Worm (Caenorhabditis elegans) whole organism, L3 larva: ENCODE data around the gene C25H3.11.

ENCODE experiments used
- R02D3.7 ChIP-seq: fragments of 150-350 bp; optimal IDR thresholded peaks from 2 replicates; lab custom pipeline; 2014; ENCODE audit warnings: missing biosample characterization, missing genetic modification characterization
- ZK546.5 ChIP-seq: sonication (generic microtip); optimal IDR thresholded peaks from 2 replicates; lab custom pipeline; 2017; ENCODE audit warnings: missing biosample characterization, missing genetic modification characterization
- aly-2 ChIP-seq: fragments of 150-350 bp; optimal IDR thresholded peaks from 2 replicates; lab custom pipeline; 2014; ENCODE audit warnings: missing biosample characterization, missing genetic modification characterization
- ceh-16 ChIP-seq: sonication (generic microtip); optimal IDR thresholded peaks from 2 replicates; lab custom pipeline; 2017; ENCODE audit warnings: missing biosample characterization, missing genetic modification characterization
- ceh-28 ChIP-seq: fragments of 150-350 bp; optimal IDR thresholded peaks from 2 replicates; lab custom pipeline; 2014; ENCODE audit warnings: missing biosample characterization, missing genetic modification reagents, missing genetic modification characterization
- ceh-82 ChIP-seq: fragments of 150-350 bp; optimal IDR thresholded peaks from 2 replicates; lab custom pipeline; 2014; ENCODE audit warnings: missing biosample characterization, missing genetic modification characterization
- ceh-9 ChIP-seq: sonication (generic microtip); optimal IDR thresholded peaks from 2 replicates; lab custom pipeline; 2018; ENCODE audit warnings: missing biosample characterization, missing genetic modification characterization
- daf-12 ChIP-seq: fragments of 150-350 bp; optimal IDR thresholded peaks from 2 replicates; lab custom pipeline; 2014; ENCODE audit warnings: missing biosample characterization, missing genetic modification reagents, missing genetic modification characterization
- egl-27 ChIP-seq: sonication (generic microtip); optimal IDR thresholded peaks from 4 replicates; lab custom pipeline; 2017; ENCODE audit warnings: missing biosample characterization, missing genetic modification reagents, missing genetic modification characterization
- egl-5 ChIP-seq: fragments of 150-350 bp; optimal IDR thresholded peaks from 2 replicates; lab custom pipeline; 2017; ENCODE audit warnings: missing biosample characterization, missing genetic modification reagents, missing genetic modification characterization, inconsistent platforms
- elt-1 ChIP-seq: fragments of 150-350 bp; optimal IDR thresholded peaks from 2 replicates; lab custom pipeline; 2014; ENCODE audit warnings: missing biosample characterization, missing genetic modification characterization
- elt-2 ChIP-seq: sonication (generic microtip); optimal IDR thresholded peaks from 2 replicates; lab custom pipeline; 2016; ENCODE audit warnings: missing genetic modification reagents, mild to moderate bottlenecking, missing genetic modification characterization, missing compliant biosample characterization
- elt-3 ChIP-seq, 3 experiments: fragments of 150-350 bp in 1 of 3; sonication (generic microtip) in 2 of 3; optimal IDR thresholded peaks; 2 replicates in 2 of 3; 4 replicates in 1 of 3; lab custom pipeline; 2014 to 2017; ENCODE audit warnings: missing biosample characterization in 3 of 3, missing genetic modification characterization in 3 of 3
- fos-1 ChIP-seq: fragments of 150-350 bp; optimal IDR thresholded peaks from 2 replicates; lab custom pipeline; 2014; ENCODE audit warnings: missing biosample characterization, missing genetic modification characterization
- hmg-11 ChIP-seq: sonication (generic microtip); optimal IDR thresholded peaks from 2 replicates; lab custom pipeline; 2016; ENCODE audit warnings: missing genetic modification characterization, missing compliant biosample characterization
- lin-15B ChIP-seq: fragments of 150-350 bp; optimal IDR thresholded peaks from 2 replicates; lab custom pipeline; 2014; ENCODE audit warnings: missing biosample characterization, missing genetic modification characterization
- lin-39 ChIP-seq: fragments of 150-350 bp; optimal IDR thresholded peaks from 2 replicates; lab custom pipeline; 2018; ENCODE audit warnings: missing biosample characterization, missing genetic modification reagents, missing genetic modification characterization
- mml-1 ChIP-seq: fragments of 150-350 bp; sonication (generic microtip); optimal IDR thresholded peaks from 3 replicates; lab custom pipeline; 2014; ENCODE audit warnings: missing biosample characterization, missing genetic modification characterization
- nfya-1 ChIP-seq: sonication (generic microtip); optimal IDR thresholded peaks from 2 replicates; lab custom pipeline; 2017; ENCODE audit warnings: missing genetic modification characterization, mild to moderate bottlenecking, missing compliant biosample characterization, antibody characterized with exemption, moderate library complexity; ENCODE audit not compliant: insufficient read depth
- nhr-11 ChIP-seq: fragments of 150-350 bp; optimal IDR thresholded peaks from 2 replicates; lab custom pipeline; 2014; ENCODE audit warnings: missing biosample characterization, missing genetic modification characterization
- nhr-237 ChIP-seq: fragments of 150-350 bp; optimal IDR thresholded peaks from 2 replicates; lab custom pipeline; 2014; ENCODE audit warnings: missing biosample characterization, missing genetic modification characterization
- nhr-25 ChIP-seq: sonication (generic microtip); optimal IDR thresholded peaks from 2 replicates; lab custom pipeline; 2017; ENCODE audit warnings: missing biosample characterization, missing genetic modification characterization
- nhr-28 ChIP-seq: fragments of 150-350 bp; optimal IDR thresholded peaks from 2 replicates; lab custom pipeline; 2014; ENCODE audit warnings: missing biosample characterization, missing genetic modification characterization
- nhr-43 ChIP-seq: sonication (generic microtip); optimal IDR thresholded peaks from 2 replicates; lab custom pipeline; 2016; ENCODE audit warnings: mild to moderate bottlenecking, missing genetic modification characterization, missing compliant biosample characterization; ENCODE audit not compliant: poor library complexity, severe bottlenecking
- nhr-67 ChIP-seq: fragments of 150-350 bp; optimal IDR thresholded peaks from 2 replicates; lab custom pipeline; 2014; ENCODE audit warnings: missing biosample characterization, missing genetic modification characterization
- nhr-76 ChIP-seq: fragments of 150-350 bp; sonication (generic microtip); optimal IDR thresholded peaks from 5 replicates; lab custom pipeline; 2014; ENCODE audit warnings: missing biosample characterization, missing genetic modification characterization
- nhr-77 ChIP-seq: fragments of 150-350 bp; optimal IDR thresholded peaks from 2 replicates; lab custom pipeline; 2014; ENCODE audit warnings: missing biosample characterization, missing genetic modification characterization
- pha-4 ChIP-seq: fragments of 150-350 bp; optimal IDR thresholded peaks from 2 replicates; lab custom pipeline; 2014; ENCODE audit warnings: missing biosample characterization, missing genetic modification reagents, missing genetic modification characterization
- pqm-1 ChIP-seq: fragments of 150-350 bp; optimal IDR thresholded peaks from 2 replicates; lab custom pipeline; 2017; ENCODE audit warnings: missing biosample characterization, missing genetic modification characterization, inconsistent platforms
- sea-2 ChIP-seq: fragments of 150-350 bp; sonication (generic microtip); optimal IDR thresholded peaks from 4 replicates; lab custom pipeline; 2014; ENCODE audit warnings: missing biosample characterization, missing genetic modification reagents, missing genetic modification characterization
- snpc-4 ChIP-seq: fragments of 150-350 bp; optimal IDR thresholded peaks from 2 replicates; lab custom pipeline; 2014; ENCODE audit warnings: missing biosample characterization, missing genetic modification characterization
- unc-39 ChIP-seq: sonication (generic microtip); optimal IDR thresholded peaks from 4 replicates; lab custom pipeline; 2017; ENCODE audit warnings: missing biosample characterization, missing genetic modification characterization
- ztf-11 ChIP-seq: fragments of 150-350 bp; optimal IDR thresholded peaks from 2 replicates; lab custom pipeline; 2014; ENCODE audit warnings: missing biosample characterization, missing genetic modification characterization
- ztf-4 ChIP-seq: fragments of 150-350 bp; optimal IDR thresholded peaks from 2 replicates; lab custom pipeline; 2014; ENCODE audit warnings: missing biosample characterization, missing genetic modification characterization

Gene C25H3.11

ce11 chrII:5698869-5699268, 10.0 kb upstream of the C25H3.11 start, which contains the start of the genes C25H3.10 and C25H3.1:
Gene C25H3.10 (minus strand): TSS chrII:5698969.
Gene C25H3.1 (plus strand): TSS chrII:5699071.
- TF ChIP-seq egl-5 (tag; lab: Kevin White, UChicago), result peak; percentile 74
- TF ChIP-seq nhr-25, result no peak

DNA sequence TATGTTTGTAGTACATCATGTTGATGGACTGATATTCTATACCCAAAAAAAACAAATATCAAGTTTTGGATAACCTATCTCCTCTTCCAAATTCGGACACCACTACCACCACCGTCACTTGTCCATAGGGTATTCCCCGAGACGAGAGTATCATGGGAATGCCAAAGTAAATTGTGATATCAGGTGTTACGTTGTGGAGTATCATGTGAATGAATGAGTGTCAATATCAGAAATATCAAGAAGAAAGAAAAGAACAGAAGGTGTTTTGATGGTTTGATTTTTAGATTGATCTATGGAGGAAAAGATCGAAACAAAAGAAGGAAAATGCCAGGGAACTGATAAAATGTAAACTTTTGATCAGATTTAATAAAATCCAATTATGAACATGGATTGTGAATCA, 9.4 kb upstream of the C25H3.11 start:
- TF ChIP-seq ZK546.5, result no peak
- TF ChIP-seq elt-3 (tag; optimal IDR thresholded peaks at IDR 0.05; lab: Kevin White, UChicago), result no peak
- peak; percentile 12 for TF ChIP-seq snpc-4
- peak; percentile 52 for TF ChIP-seq pha-4
- TF ChIP-seq pqm-1 (tag; lab: Kevin White, UChicago), result peak; percentile 42
- no peak for TF ChIP-seq lin-39 (tag; lab: Kevin White, UChicago)
- TF ChIP-seq elt-2 (tag; lab: Kevin White, UChicago), result peak; percentile 58
- TF ChIP-seq, all 47 proteins: peak for 4

- TF ChIP-seq ceh-9, result no peak
- no peak for TF ChIP-seq egl-27 (tag; lab: Kevin White, UChicago)
- TF ChIP-seq ztf-11 (tag; lab: Kevin White, UChicago), result no peak
- TF ChIP-seq nhr-77 (tag; lab: Kevin White, UChicago), result no peak
- TF ChIP-seq nfya-1 (tag; lab: Kevin White, UChicago), result no peak
- TF ChIP-seq ceh-82 (tag; lab: Kevin White, UChicago), result no peak
- TF ChIP-seq daf-12 (tag; lab: Kevin White, UChicago), result no peak
- no peak for TF ChIP-seq nhr-237 (tag; lab: Kevin White, UChicago)
- no peak for TF ChIP-seq aly-2
These were observed 8.5 kb upstream of the C25H3.11 start for ce11 chrII:5697338-5697737.

- TF ChIP-seq nhr-77 (tag; lab: Kevin White, UChicago) (no peak), nhr-28 (tag; lab: Kevin White, UChicago) (no peak), nfya-1 (tag; lab: Kevin White, UChicago) (no peak), nhr-76 (tag; lab: Kevin White, UChicago) (no peak), nhr-67 (tag; lab: Kevin White, UChicago) (no peak), sea-2 (GFP tag; lab: Kevin White, UChicago) (no peak), egl-5 (tag; lab: Kevin White, UChicago) (no peak), ceh-28 (tag; lab: Kevin White, UChicago) (no peak), ceh-16 (tag; lab: Kevin White, UChicago) (no peak)
These were observed 7.4 kb upstream of the C25H3.11 start for ce11 chrII:5696218-5696617.

DNA sequence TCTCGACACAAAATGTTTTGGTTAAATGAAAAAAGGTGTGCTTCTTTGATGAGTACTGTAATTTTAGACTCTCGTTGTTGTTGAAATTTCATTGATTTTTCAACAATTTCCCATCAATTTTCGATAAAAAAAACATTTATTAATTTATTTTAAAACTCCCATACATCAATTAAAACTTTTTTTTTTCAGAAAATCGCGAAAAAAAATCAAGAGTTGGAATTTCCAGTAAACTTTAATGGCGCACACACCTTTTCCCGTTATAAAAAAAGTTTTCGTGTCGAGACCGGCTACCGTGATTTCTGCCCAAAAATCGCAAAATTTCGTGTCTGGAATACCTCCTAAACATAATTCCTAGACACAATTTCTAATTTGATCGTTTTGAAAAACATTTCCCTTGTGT, 6.0 kb upstream of the C25H3.11 start, which contains the start of gene C25H3.14:
Gene C25H3.14 (plus strand): TSS at position 301 of the 400 bp plus-strand sequence.
- no peak for TF ChIP-seq lin-15B (tag; lab: Kevin White, UChicago)
- TF ChIP-seq nhr-43, result no peak
- no peak for TF ChIP-seq R02D3.7 (tag; lab: Kevin White, UChicago)
- no peak for TF ChIP-seq ZK546.5
- no peak for TF ChIP-seq egl-27 (tag; lab: Kevin White, UChicago)
- TF ChIP-seq nhr-237 (tag; lab: Kevin White, UChicago), result no peak
- TF ChIP-seq elt-1 (tag; lab: Kevin White, UChicago), result no peak
- TF ChIP-seq mml-1 (tag; lab: Kevin White, UChicago), result no peak
- no peak for TF ChIP-seq hmg-11
- no peak for TF ChIP-seq nhr-28 (tag; lab: Kevin White, UChicago)
- no peak for TF ChIP-seq ztf-4
- TF ChIP-seq nfya-1 (tag; lab: Kevin White, UChicago), result no peak
- TF ChIP-seq daf-12 (tag; lab: Kevin White, UChicago), result no peak
- TF ChIP-seq, all 47 proteins: peak for 0

DNA sequence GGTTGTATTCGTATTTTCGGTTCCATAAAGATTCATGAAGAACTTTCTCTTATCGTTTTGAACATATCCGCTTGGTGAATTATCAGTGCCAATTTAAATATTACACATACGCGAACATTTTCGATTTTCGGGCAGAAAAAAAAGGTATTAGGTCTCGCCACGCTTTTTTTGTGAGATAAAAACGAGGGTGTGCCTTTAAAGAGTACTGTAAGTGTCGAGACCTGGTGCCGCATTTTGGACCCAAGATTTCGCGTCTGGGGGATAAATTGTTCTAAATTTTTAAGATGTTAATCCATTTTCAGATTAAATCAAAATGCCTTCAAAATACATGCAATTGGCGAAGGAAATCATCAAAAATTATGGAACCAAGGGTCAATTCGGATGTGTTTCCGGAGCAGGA, 5.1 kb upstream of the C25H3.11 start, which contains the start of gene C25H3.3:
Gene C25H3.3 (plus strand): TSS at position 301 of the 400 bp plus-strand sequence.
- TF ChIP-seq nhr-11 (tag; lab: Kevin White, UChicago) (no peak), elt-3 (tag; optimal IDR thresholded peaks at IDR 0.05; lab: Kevin White, UChicago) (no peak), fos-1 (tag; lab: Kevin White, UChicago) (no peak), snpc-4 (no peak), ZK546.5 (no peak), unc-39 (tag; lab: Kevin White, UChicago) (no peak), ceh-16 (tag; lab: Kevin White, UChicago) (no peak)
